Worm (Caenorhabditis elegans): ENCODE data around the gene fkb-4.

DNA sequence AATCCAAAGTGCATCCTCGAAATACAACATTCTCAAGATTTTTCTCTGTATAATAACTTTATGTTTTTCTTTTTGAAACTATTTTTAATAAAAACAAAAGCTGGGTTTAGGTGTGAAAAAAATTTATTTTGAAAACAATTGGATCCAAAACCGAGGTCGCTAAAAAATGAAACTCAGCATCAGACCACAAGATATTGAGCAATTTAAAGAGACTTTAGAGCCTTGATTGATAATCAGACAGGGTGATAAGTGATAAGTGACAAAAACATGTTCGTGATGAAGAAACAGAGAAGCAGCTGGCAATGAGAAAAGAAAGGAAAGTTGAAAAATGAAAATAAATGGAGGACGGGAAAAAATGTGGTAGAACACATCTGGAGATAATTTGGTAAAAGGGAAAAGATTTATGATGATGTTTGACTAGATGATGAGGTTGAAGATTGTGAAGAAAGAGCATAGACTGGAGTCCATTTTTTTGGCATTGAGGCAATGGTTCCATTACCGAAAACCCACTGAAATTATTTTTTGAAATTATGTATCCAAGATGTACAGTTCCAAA is 35.4 kb downstream of the fkb-4 start, which contains the start of gene C15C8.6:
- TF ChIP-seq W03F9.2 (tag; optimal IDR thresholded peaks at IDR 0.05) (no peak), him-1 (tag; optimal IDR thresholded peaks at IDR 0.05) (no peak)

Measured in whole organism, L4/young adult.